Fruit fly (Drosophila melanogaster) whole organism, embryonic: ENCODE measurements around the gene ps.

Experiments used
- Aef1 ChIP-seq: fragments of 200-800 bp; sonication (Bioruptor generic); IDR thresholded peaks from 3 replicates; pipeline ENCODE4 v1.3.6; 2022; ENCODE audit warnings: missing biosample characterization, missing genetic modification characterization
- B-H2 ChIP-seq: fragments of 200-800 bp; sonication (Bioruptor generic); optimal IDR thresholded peaks from 2 replicates; lab custom pipeline; 2018; ENCODE audit warnings: missing biosample characterization, mild to moderate bottlenecking, missing genetic modification characterization
- CG11398 ChIP-seq: fragments of 200-800 bp; sonication (Bioruptor generic); optimal IDR thresholded peaks from 2 replicates; lab custom pipeline; 2016; ENCODE audit warnings: missing biosample characterization, missing genetic modification characterization
- CG12155 ChIP-seq: fragments of 200-800 bp; sonication (Bioruptor generic); optimal IDR thresholded peaks from 3 replicates; lab custom pipeline; 2016; ENCODE audit warnings: missing biosample characterization, missing genetic modification characterization
- CG12942 ChIP-seq: fragments of 200-800 bp; sonication (Bioruptor generic); optimal IDR thresholded peaks from 3 replicates; lab custom pipeline; 2016; ENCODE audit warnings: missing biosample characterization, missing genetic modification characterization
- CG13775 ChIP-seq: fragments of 200-800 bp; sonication (Bioruptor generic); optimal IDR thresholded peaks from 3 replicates; lab custom pipeline; 2017; ENCODE audit warnings: missing biosample characterization, mild to moderate bottlenecking, missing genetic modification characterization
- CG14014 ChIP-seq: fragments of 200-800 bp; sonication (Bioruptor generic); IDR thresholded peaks from 2 replicates; pipeline ENCODE4 v1.3.6; 2022; ENCODE audit warnings: missing biosample characterization, missing genetic modification characterization
- CG15269 ChIP-seq: fragments of 200-800 bp; sonication (Bioruptor generic); optimal IDR thresholded peaks from 2 replicates; lab custom pipeline; 2018; ENCODE audit warnings: missing biosample characterization, mild to moderate bottlenecking, missing genetic modification characterization, moderate library complexity
- CG16779 ChIP-seq: fragments of 200-800 bp; sonication (Bioruptor generic); IDR thresholded peaks from 2 replicates; pipeline ENCODE4 v1.3.6; 2022; ENCODE audit warnings: missing biosample characterization, missing genetic modification characterization
- CG17328 ChIP-seq: fragments of 200-800 bp; sonication (Bioruptor generic); IDR thresholded peaks from 2 replicates; pipeline ENCODE4 v1.3.6; 2022; ENCODE audit warnings: missing biosample characterization, missing genetic modification characterization
- CG17385 ChIP-seq: fragments of 200-800 bp; sonication (Bioruptor generic); optimal IDR thresholded peaks from 3 replicates; lab custom pipeline; 2018; ENCODE audit warnings: missing biosample characterization, mild to moderate bottlenecking, missing genetic modification characterization
- CG17612 ChIP-seq: fragments of 200-800 bp; sonication (Bioruptor generic); IDR thresholded peaks from 2 replicates; pipeline ENCODE4 v1.3.6; 2022; ENCODE audit warnings: missing biosample characterization, missing genetic modification characterization
- CG1792 ChIP-seq: fragments of 200-800 bp; sonication (Bioruptor generic); optimal IDR thresholded peaks from 2 replicates; lab custom pipeline; 2016; ENCODE audit warnings: missing biosample characterization, missing genetic modification characterization
- CG2129 ChIP-seq: fragments of 200-800 bp; sonication (Bioruptor generic); IDR thresholded peaks from 2 replicates; pipeline ENCODE4 v1.3.6; 2022; ENCODE audit warnings: missing biosample characterization, missing genetic modification characterization; ENCODE audit not compliant: partially characterized antibody
- CG30431 ChIP-seq: fragments of 200-800 bp; sonication (Bioruptor generic); optimal IDR thresholded peaks from 2 replicates; lab custom pipeline; 2017; ENCODE audit warnings: missing biosample characterization, missing genetic modification characterization
- CG31441 ChIP-seq: fragments of 200-800 bp; sonication (Bioruptor generic); IDR thresholded peaks from 2 replicates; pipeline ENCODE4 v1.3.6; 2022; ENCODE audit warnings: missing biosample characterization, missing genetic modification characterization
- CG33213 ChIP-seq: fragments of 200-800 bp; sonication (Bioruptor generic); optimal IDR thresholded peaks from 3 replicates; lab custom pipeline; 2016; ENCODE audit warnings: missing biosample characterization, missing genetic modification characterization
- CG3838 ChIP-seq: fragments of 200-800 bp; sonication (Bioruptor generic); optimal IDR thresholded peaks from 3 replicates; lab custom pipeline; 2016; ENCODE audit warnings: missing biosample characterization, missing genetic modification characterization
- CG3847 ChIP-seq: fragments of 200-800 bp; sonication (Bioruptor generic); IDR thresholded peaks from 2 replicates; pipeline ENCODE4 v1.3.6; 2022; ENCODE audit warnings: missing biosample characterization, missing genetic modification characterization
- CG4424 ChIP-seq: fragments of 200-800 bp; sonication (Bioruptor generic); optimal IDR thresholded peaks from 3 replicates; lab custom pipeline; 2016; ENCODE audit warnings: missing biosample characterization, missing genetic modification characterization
- CG7372 ChIP-seq: fragments of 200-800 bp; sonication (Bioruptor generic); IDR thresholded peaks from 2 replicates; pipeline ENCODE4 v1.3.6; 2022; ENCODE audit warnings: missing biosample characterization, missing genetic modification characterization
- CG7963 ChIP-seq: fragments of 200-800 bp; sonication (Bioruptor generic); IDR thresholded peaks from 3 replicates; pipeline ENCODE4 v1.3.6; 2022; ENCODE audit warnings: missing biosample characterization, missing genetic modification characterization; ENCODE audit not compliant: partially characterized antibody
- CHES-1-like ChIP-seq: fragments of 200-800 bp; sonication (Bioruptor generic); optimal IDR thresholded peaks from 2 replicates; lab custom pipeline; 2016; ENCODE audit warnings: missing biosample characterization, missing genetic modification characterization
- CoRest ChIP-seq: fragments of 200-800 bp; sonication (Bioruptor generic); optimal IDR thresholded peaks from 3 replicates; lab custom pipeline; 2018; ENCODE audit warnings: missing biosample characterization, mild to moderate bottlenecking, missing genetic modification characterization, moderate library complexity
- Deaf1 ChIP-seq: fragments of 200-800 bp; optimal IDR thresholded peaks from 3 replicates; lab custom pipeline; 2019; ENCODE audit warnings: missing biosample characterization, mild to moderate bottlenecking, missing genetic modification characterization, moderate library complexity
- Dip3 ChIP-seq: fragments of 200-800 bp; sonication (Bioruptor generic); optimal IDR thresholded peaks from 3 replicates; lab custom pipeline; 2016; ENCODE audit warnings: missing biosample characterization, missing genetic modification characterization
- Fer3 ChIP-seq: fragments of 200-800 bp; sonication (Bioruptor generic); optimal IDR thresholded peaks from 2 replicates; lab custom pipeline; 2018; ENCODE audit warnings: missing biosample characterization, mild to moderate bottlenecking, missing genetic modification characterization, moderate library complexity
- Hr78 ChIP-seq, 2 experiments: fragments of 200-800 bp in 1 of 2; fragments of >200 bp in 1 of 2; sonication (Bioruptor generic) in 1 of 2; optimal IDR thresholded peaks; 2 replicates each; lab custom pipeline; 2017 to 2019; ENCODE audit warnings: missing biosample characterization in 2 of 2, missing genetic modification characterization in 2 of 2, mild to moderate bottlenecking in 1 of 2, moderate library complexity in 1 of 2
- Max ChIP-seq: fragments of 200-800 bp; sonication (Bioruptor generic); optimal IDR thresholded peaks from 2 replicates; lab custom pipeline; 2016; ENCODE audit warnings: missing biosample characterization, mild to moderate bottlenecking, missing genetic modification characterization
- NFAT ChIP-seq: fragments of 200-800 bp; sonication (Bioruptor generic); IDR thresholded peaks from 2 replicates; pipeline ENCODE4 v1.3.6; 2022; ENCODE audit warnings: missing biosample characterization, missing genetic modification characterization
- Nf-YB ChIP-seq: fragments of 200-800 bp; sonication (Bioruptor generic); optimal IDR thresholded peaks from 3 replicates; lab custom pipeline; 2019; ENCODE audit warnings: missing biosample characterization, mild to moderate bottlenecking, missing genetic modification characterization, moderate library complexity
- Xbp1 ChIP-seq: fragments of 200-800 bp; sonication (Bioruptor generic); optimal IDR thresholded peaks from 3 replicates; lab custom pipeline; 2016; ENCODE audit warnings: missing biosample characterization, mild to moderate bottlenecking, missing genetic modification characterization
- az2 ChIP-seq: fragments of 200-800 bp; sonication (Bioruptor generic); optimal IDR thresholded peaks from 3 replicates; lab custom pipeline; 2016; ENCODE audit warnings: missing biosample characterization, missing genetic modification characterization
- bcd ChIP-seq: fragments of 200-800 bp; sonication (Bioruptor generic); optimal IDR thresholded peaks from 2 replicates; lab custom pipeline; 2017; ENCODE audit warnings: missing biosample characterization, mild to moderate bottlenecking, missing genetic modification characterization
- bigmax ChIP-seq: fragments of 200-800 bp; sonication (Bioruptor generic); optimal IDR thresholded peaks from 2 replicates; lab custom pipeline; 2018; ENCODE audit warnings: missing biosample characterization, mild to moderate bottlenecking, missing genetic modification characterization
- cwo ChIP-seq: fragments of 200-800 bp; sonication (Bioruptor generic); optimal IDR thresholded peaks from 3 replicates; lab custom pipeline; 2017; ENCODE audit warnings: missing biosample characterization, missing genetic modification characterization, mild to moderate bottlenecking, moderate library complexity, missing genetic modification reagents
- ems ChIP-seq: fragments of 200-800 bp; sonication (Bioruptor generic); optimal IDR thresholded peaks from 3 replicates; lab custom pipeline; 2016; ENCODE audit warnings: missing biosample characterization, missing genetic modification characterization
- esg ChIP-seq: fragments of 200-800 bp; sonication (Bioruptor generic); conservative IDR thresholded peaks from 2 replicates; pipeline ENCODE4 v1.3.6; 2022; ENCODE audit warnings: missing biosample characterization, missing genetic modification characterization
- gem ChIP-seq: fragments of 200-800 bp; sonication (Bioruptor generic); optimal IDR thresholded peaks from 2 replicates; lab custom pipeline; 2019; ENCODE audit warnings: missing biosample characterization, mild to moderate bottlenecking, missing genetic modification characterization, moderate library complexity
- gsb ChIP-seq: fragments of 200-800 bp; sonication (Bioruptor generic); IDR thresholded peaks from 2 replicates; pipeline ENCODE4 v1.3.6; 2022; ENCODE audit warnings: missing biosample characterization, missing genetic modification characterization
- ham ChIP-seq: fragments of 200-800 bp; sonication (Bioruptor generic); IDR thresholded peaks from 2 replicates; pipeline ENCODE4 v1.3.6; 2022; ENCODE audit warnings: missing biosample characterization, missing genetic modification characterization
- kay ChIP-seq: fragments of 200-800 bp; sonication (Bioruptor generic); optimal IDR thresholded peaks from 2 replicates; lab custom pipeline; 2016; ENCODE audit warnings: missing biosample characterization, missing genetic modification characterization
- otp ChIP-seq: fragments of 200-800 bp; sonication (Bioruptor generic); IDR thresholded peaks from 3 replicates; pipeline ENCODE4, ENCODE4 v1.3.6; 2022; ENCODE audit warnings: missing biosample characterization, missing genetic modification characterization
- p53 ChIP-seq: fragments of 200-800 bp; sonication (Bioruptor generic); optimal IDR thresholded peaks from 2 replicates; lab custom pipeline; 2016; ENCODE audit warnings: missing biosample characterization, missing genetic modification characterization
- pzg ChIP-seq: fragments of 200-800 bp; sonication (Bioruptor generic); optimal IDR thresholded peaks from 3 replicates; lab custom pipeline; 2018; ENCODE audit warnings: missing biosample characterization, mild to moderate bottlenecking, missing genetic modification characterization, moderate library complexity
- ranshi ChIP-seq: fragments of 200-800 bp; sonication (Bioruptor generic); IDR thresholded peaks from 2 replicates; pipeline ENCODE4 v1.3.6; 2022; ENCODE audit warnings: missing biosample characterization, missing genetic modification characterization
- stc ChIP-seq: fragments of 200-800 bp; sonication (Bioruptor generic); IDR thresholded peaks from 2 replicates; pipeline ENCODE4 v1.3.6; 2022; ENCODE audit warnings: missing biosample characterization, missing genetic modification characterization
- twi ChIP-seq: fragments of 200-800 bp; optimal IDR thresholded peaks from 2 replicates; lab custom pipeline; 2019; ENCODE audit warnings: missing biosample characterization, mild to moderate bottlenecking, missing genetic modification characterization, moderate library complexity
- wor ChIP-seq: fragments of 200-800 bp; sonication (Bioruptor generic); IDR thresholded peaks from 2 replicates; pipeline ENCODE4 v1.3.6; 2022; ENCODE audit warnings: missing biosample characterization, missing genetic modification characterization
- zfh1 ChIP-seq: fragments of 200-800 bp; sonication (Bioruptor generic); IDR thresholded peaks from 3 replicates; pipeline ENCODE4 v1.3.6; 2022; ENCODE audit warnings: missing biosample characterization, missing genetic modification characterization

Gene ps

dm6 chr3R:9428988-9429387 is 11.2 kb downstream of the ps start (continued):
- TF ChIP-seq Aef1 (peak; percentile 52; the same call in 1 of the 3 replicates), Nf-YB (GFP tag; lab: Kevin White, UChicago) (peak; percentile 41), CG7372 (GFP tag; lab: Robert Waterston, UW) (peak; percentile 36; the same call in 1 of the 2 replicates), CG7963 (GFP tag; lab: Robert Waterston, UW) (no peak), ham (GFP tag; lab: Robert Waterston, UW) (no peak), CG17385 (GFP tag; lab: Kevin White, UChicago) (peak; percentile 60), CG15269 (tag; lab: Kevin White, UChicago) (peak; percentile 82), cwo (GFP tag; lab: Kevin White, UChicago) (peak; percentile 88), CG16779 (peak; percentile 88), CG12942 (GFP tag; lab: Kevin White, UChicago) (peak; percentile 24), az2 (GFP tag; lab: Kevin White, UChicago) (peak; percentile 43), Max (GFP tag; lab: Kevin White, UChicago) (peak; percentile 6), CG11398 (peak; percentile 32), CG33213 (GFP tag; lab: Kevin White, UChicago) (peak; percentile 13), bcd (peak; percentile 52), wor (GFP tag; lab: Robert Waterston, UW) (no peak), CG3838 (no peak), Hr78 (GFP tag; optimal IDR thresholded peaks at IDR 0.05; lab: Kevin White, UChicago) (peak in 1 of 2 experiments; percentile 58), gem (tag; lab: Kevin White, UChicago) (peak; percentile 63), CHES-1-like (GFP tag; lab: Kevin White, UChicago) (peak; percentile 76), ems (peak; percentile 72), zfh1 (GFP tag; lab: Robert Waterston, UW) (peak; percentile 45; the same call in 1 of the 3 replicates), CG3847 (GFP tag; lab: Robert Waterston, UW) (peak; percentile 74), stc (GFP tag; lab: Robert Waterston, UW) (no peak), CG4424 (GFP tag; lab: Kevin White, UChicago) (peak; percentile 7), p53 (GFP tag; lab: Kevin White, UChicago) (no peak), Dip3 (peak; percentile 66), CG17328 (peak; percentile 69), esg (0 out of 2 replicates have a peak, but pooled peaks have one; percentile 37), ranshi (GFP tag; lab: Robert Waterston, UW) (0 out of 2 replicates have a peak, but pooled peaks have one; percentile 35), CG12155 (peak; percentile 54), CoRest (tag; lab: Kevin White, UChicago) (peak; percentile 74)

- TF ChIP-seq kay (GFP tag; lab: Kevin White, UChicago) (no peak), Deaf1 (tag; lab: Kevin White, UChicago) (peak; percentile 23), otp (GFP tag; lab: Robert Waterston, UW) (no peak), CG17612 (GFP tag; lab: Robert Waterston, UW) (no peak), CG13775 (GFP tag; lab: Kevin White, UChicago) (no peak), CG30431 (no peak), B-H2 (GFP tag; lab: Kevin White, UChicago) (no peak), CG31441 (GFP tag; lab: Robert Waterston, UW) (no peak), Fer3 (peak; percentile 40), gsb (GFP tag; lab: Robert Waterston, UW) (no peak), CG14014 (GFP tag; lab: Robert Waterston, UW) (0 out of 2 replicates have a peak, but pooled peaks have one; percentile 18), bigmax (GFP tag; lab: Kevin White, UChicago) (no peak), pzg (GFP tag; lab: Kevin White, UChicago) (no peak), twi (no peak), CG1792 (GFP tag; lab: Kevin White, UChicago) (no peak), Xbp1 (GFP tag; lab: Kevin White, UChicago) (peak; percentile 39), CG2129 (no peak), NFAT (GFP tag; lab: Robert Waterston, UW) (no peak), CG7963 (GFP tag; lab: Robert Waterston, UW) (no peak)
These were observed 12.9 kb downstream of the ps start for dm6 chr3R:9430344-9431253.
